Fruit fly (Drosophila melanogaster) whole organism, embryonic: ENCODE measurements around the gene Ada1-1.
A peak's percentile ranks its signal among the peaks of the same experiment; 100 is the strongest.

Source experiments
- Ada2b ChIP-seq: fragments of 200-800 bp; sonication (Bioruptor generic); IDR thresholded peaks from 2 replicates; pipeline ENCODE4 v1.3.6; 2022; ENCODE audit warnings: missing biosample characterization, missing genetic modification characterization
- Aef1 ChIP-seq: fragments of 200-800 bp; sonication (Bioruptor generic); IDR thresholded peaks from 3 replicates; pipeline ENCODE4 v1.3.6; 2022; ENCODE audit warnings: missing biosample characterization, missing genetic modification characterization
- B-H2 ChIP-seq: fragments of 200-800 bp; sonication (Bioruptor generic); optimal IDR thresholded peaks from 2 replicates; lab custom pipeline; 2018; ENCODE audit warnings: missing biosample characterization, mild to moderate bottlenecking, missing genetic modification characterization
- BEAF-32 ChIP-seq: fragments of 200-800 bp; sonication (Bioruptor generic); optimal IDR thresholded peaks from 3 replicates; lab custom pipeline; 2017; ENCODE audit warnings: missing biosample characterization, missing genetic modification characterization, mild to moderate bottlenecking, moderate library complexity, missing genetic modification reagents
- CG10462 ChIP-seq: fragments of 200-800 bp; sonication (Bioruptor generic); optimal IDR thresholded peaks from 2 replicates; lab custom pipeline; 2016; ENCODE audit warnings: missing biosample characterization, missing genetic modification characterization
- CG12391 ChIP-seq: fragments of 200-800 bp; sonication (Bioruptor generic); optimal IDR thresholded peaks from 3 replicates; lab custom pipeline; 2018; ENCODE audit warnings: missing biosample characterization, mild to moderate bottlenecking, missing genetic modification characterization, moderate library complexity
- CG13123 ChIP-seq: fragments of 200-800 bp; sonication (Bioruptor generic); optimal IDR thresholded peaks from 2 replicates; lab custom pipeline; 2016; ENCODE audit warnings: missing biosample characterization, missing genetic modification characterization
- CG13894 ChIP-seq: fragments of 200-800 bp; sonication (Bioruptor generic); optimal IDR thresholded peaks from 3 replicates; lab custom pipeline; 2018; ENCODE audit warnings: missing biosample characterization, mild to moderate bottlenecking, missing genetic modification characterization, moderate library complexity
- CG14667 ChIP-seq: fragments of 200-800 bp; sonication (Bioruptor generic); IDR thresholded peaks from 2 replicates; pipeline ENCODE4 v1.3.6; 2022; ENCODE audit warnings: missing biosample characterization, missing genetic modification characterization
- CG17328 ChIP-seq: fragments of 200-800 bp; sonication (Bioruptor generic); IDR thresholded peaks from 2 replicates; pipeline ENCODE4 v1.3.6; 2022; ENCODE audit warnings: missing biosample characterization, missing genetic modification characterization
- CG2199 ChIP-seq: fragments of 200-800 bp; sonication (Bioruptor generic); IDR thresholded peaks from 3 replicates; pipeline ENCODE4 v1.3.6; 2022; ENCODE audit warnings: missing biosample characterization, missing genetic modification characterization
- CG30431 ChIP-seq: fragments of 200-800 bp; sonication (Bioruptor generic); optimal IDR thresholded peaks from 2 replicates; lab custom pipeline; 2017; ENCODE audit warnings: missing biosample characterization, missing genetic modification characterization
- CG31224 ChIP-seq: fragments of 200-800 bp; sonication (Bioruptor generic); IDR thresholded peaks from 2 replicates; pipeline ENCODE4 v1.3.6; 2022; ENCODE audit warnings: missing biosample characterization, missing genetic modification characterization
- CG34376 ChIP-seq: fragments of 200-800 bp; sonication (Bioruptor generic); optimal IDR thresholded peaks from 2 replicates; lab custom pipeline; 2018; ENCODE audit warnings: missing biosample characterization, mild to moderate bottlenecking, missing genetic modification characterization
- CG4360 ChIP-seq: fragments of 200-800 bp; sonication (Bioruptor generic); IDR thresholded peaks from 2 replicates; pipeline ENCODE4 v1.3.6; 2022; ENCODE audit warnings: missing biosample characterization, missing genetic modification characterization
- CG4854 ChIP-seq: fragments of 200-800 bp; sonication (Bioruptor generic); optimal IDR thresholded peaks from 2 replicates; lab custom pipeline; 2016; ENCODE audit warnings: missing biosample characterization, missing genetic modification characterization, inconsistent platforms
- CG5180 ChIP-seq: fragments of 200-800 bp; sonication (Bioruptor generic); optimal IDR thresholded peaks from 3 replicates; lab custom pipeline; 2017; ENCODE audit warnings: missing biosample characterization, missing genetic modification characterization, mild to moderate bottlenecking, moderate library complexity, missing genetic modification reagents
- CG8478 ChIP-seq: fragments of >200 bp; optimal IDR thresholded peaks from 2 replicates; lab custom pipeline; 2018
- CG8765 ChIP-seq: fragments of 200-800 bp; sonication (Bioruptor generic); IDR thresholded peaks from 2 replicates; pipeline ENCODE4 v1.3.6; 2022; ENCODE audit warnings: missing biosample characterization, missing genetic modification characterization
- CG8944 ChIP-seq: fragments of 200-800 bp; sonication (Bioruptor generic); optimal IDR thresholded peaks from 3 replicates; lab custom pipeline; 2016; ENCODE audit warnings: missing biosample characterization, missing genetic modification characterization
- Doc3 ChIP-seq: fragments of 200-800 bp; sonication (Bioruptor generic); IDR thresholded peaks from 3 replicates; pipeline ENCODE4 v1.3.6; 2022; ENCODE audit warnings: missing biosample characterization, missing genetic modification characterization; ENCODE audit not compliant: partially characterized antibody
- Kr ChIP-seq: fragments of 200-800 bp; sonication (Bioruptor generic); optimal IDR thresholded peaks from 2 replicates; lab custom pipeline; 2017; ENCODE audit warnings: missing biosample characterization, mild to moderate bottlenecking, missing genetic modification characterization
- Myb ChIP-seq: fragments of 200-800 bp; sonication (Bioruptor generic); optimal IDR thresholded peaks from 2 replicates; lab custom pipeline; 2016; ENCODE audit warnings: missing biosample characterization, missing genetic modification characterization
- Ravus ChIP-seq: fragments of 200-800 bp; sonication (Bioruptor generic); IDR thresholded peaks from 2 replicates; pipeline ENCODE4 v1.3.6; 2022; ENCODE audit warnings: missing biosample characterization, missing genetic modification characterization
- cad ChIP-seq: fragments of >200 bp; optimal IDR thresholded peaks from 2 replicates; lab custom pipeline; 2017; ENCODE audit warnings: missing biosample characterization, missing genetic modification characterization
- cg ChIP-seq: fragments of 200-800 bp; sonication (Bioruptor generic); optimal IDR thresholded peaks from 3 replicates; lab custom pipeline; 2019; ENCODE audit warnings: missing biosample characterization, mild to moderate bottlenecking, missing genetic modification characterization, moderate library complexity
- chinmo ChIP-seq: fragments of 200-800 bp; sonication (Bioruptor generic); IDR thresholded peaks from 4 replicates; pipeline ENCODE4 v1.3.6; 2022; ENCODE audit warnings: missing biosample characterization, missing genetic modification characterization; ENCODE audit not compliant: partially characterized antibody
- ems ChIP-seq: fragments of 200-800 bp; sonication (Bioruptor generic); optimal IDR thresholded peaks from 3 replicates; lab custom pipeline; 2016; ENCODE audit warnings: missing biosample characterization, missing genetic modification characterization
- gcm ChIP-seq: fragments of 200-800 bp; sonication (Bioruptor generic); optimal IDR thresholded peaks from 2 replicates; lab custom pipeline; 2019; ENCODE audit warnings: missing biosample characterization, mild to moderate bottlenecking, missing genetic modification characterization, moderate library complexity
- grn ChIP-seq: fragments of 200-800 bp; sonication (Bioruptor generic); optimal IDR thresholded peaks from 3 replicates; lab custom pipeline; 2017; ENCODE audit warnings: missing biosample characterization, missing genetic modification characterization
- ham ChIP-seq: fragments of 200-800 bp; sonication (Bioruptor generic); IDR thresholded peaks from 2 replicates; pipeline ENCODE4 v1.3.6; 2022; ENCODE audit warnings: missing biosample characterization, missing genetic modification characterization
- inv ChIP-seq: fragments of 200-800 bp; sonication (Bioruptor generic); IDR thresholded peaks from 2 replicates; pipeline ENCODE4 v1.3.6; 2022; ENCODE audit warnings: missing biosample characterization, missing genetic modification characterization; ENCODE audit not compliant: partially characterized antibody
- mld ChIP-seq: fragments of 200-800 bp; sonication (Bioruptor generic); IDR thresholded peaks from 3 replicates; pipeline ENCODE4 v1.3.6; 2022; ENCODE audit warnings: missing biosample characterization, missing genetic modification characterization; ENCODE audit not compliant: partially characterized antibody
- odd ChIP-seq: fragments of 200-800 bp; sonication (Bioruptor generic); optimal IDR thresholded peaks from 2 replicates; lab custom pipeline; 2017; ENCODE audit warnings: missing biosample characterization, mild to moderate bottlenecking, missing genetic modification characterization
- pros ChIP-seq: fragments of 200-800 bp; sonication (Bioruptor generic); optimal IDR thresholded peaks from 3 replicates; lab custom pipeline; 2019; ENCODE audit warnings: missing biosample characterization, mild to moderate bottlenecking, missing genetic modification characterization, moderate library complexity
- ranshi ChIP-seq: fragments of 200-800 bp; sonication (Bioruptor generic); IDR thresholded peaks from 2 replicates; pipeline ENCODE4 v1.3.6; 2022; ENCODE audit warnings: missing biosample characterization, missing genetic modification characterization
- sens ChIP-seq: fragments of 200-800 bp; sonication (Bioruptor generic); peaks from one replicate; lab custom pipeline; 2016; ENCODE audit warnings: missing biosample characterization, missing genetic modification characterization
- slp2 ChIP-seq: fragments of 200-800 bp; sonication (Bioruptor generic); optimal IDR thresholded peaks from 2 replicates; lab custom pipeline; 2016; ENCODE audit warnings: missing biosample characterization, missing genetic modification characterization
- sr ChIP-seq: fragments of 200-800 bp; sonication (Bioruptor generic); IDR thresholded peaks from 3 replicates; pipeline ENCODE4 v1.3.6; 2022; ENCODE audit warnings: missing biosample characterization, missing genetic modification characterization
- sug ChIP-seq: fragments of 200-800 bp; optimal IDR thresholded peaks from 2 replicates; lab custom pipeline; 2019; ENCODE audit warnings: missing biosample characterization, mild to moderate bottlenecking, missing genetic modification characterization, moderate library complexity
- tna ChIP-seq: fragments of 200-800 bp; sonication (Bioruptor generic); IDR thresholded peaks from 2 replicates; pipeline ENCODE4 v1.3.6; 2022; ENCODE audit warnings: missing biosample characterization, missing genetic modification characterization; ENCODE audit not compliant: partially characterized antibody
- tx ChIP-seq: fragments of 200-800 bp; sonication (Bioruptor generic); optimal IDR thresholded peaks from 2 replicates; lab custom pipeline; 2016; ENCODE audit warnings: missing biosample characterization, missing genetic modification characterization

Gene Ada1-1

dm6 chr2L:11970853-11971397, 25.7 kb upstream of the Ada1-1 start (continued):
- TF ChIP-seq CG34376 (GFP tag; lab: Kevin White, UChicago) (peak; percentile 25), CG12391 (tag; lab: Kevin White, UChicago) (no peak), sug (tag; lab: Kevin White, UChicago) (peak; percentile 39), CG17328 (GFP tag; lab: Robert Waterston, UW) (no peak), BEAF-32 (GFP tag; lab: Kevin White, UChicago) (no peak), ham (GFP tag; lab: Robert Waterston, UW) (no peak), CG13123 (GFP tag; lab: Kevin White, UChicago) (no peak), CG8478 (lab: Kevin White, UChicago) (peak; percentile 92), Doc3 (GFP tag; lab: Robert Waterston, UW) (no peak), Ravus (GFP tag; lab: Robert Waterston, UW) (no peak), sr (GFP tag; lab: Robert Waterston, UW) (no peak), tna (GFP tag; lab: Robert Waterston, UW) (no peak)

dm6 chr2L:11973145-11973738, 23.4 kb upstream of the Ada1-1 start:
- TF ChIP-seq chinmo (GFP tag; lab: Robert Waterston, UW): 0 out of 4 replicates have a peak, but pooled peaks have one; percentile 19
- TF ChIP-seq CG13894: peak; percentile 54
- TF ChIP-seq CG31224: peak; percentile 41; the same call in 1 of the 2 replicates
- TF ChIP-seq Ada2b (GFP tag; lab: Robert Waterston, UW): no peak
- TF ChIP-seq CG8944 (GFP tag; lab: Kevin White, UChicago): no peak
- TF ChIP-seq Kr (GFP tag; lab: Kevin White, UChicago): peak; percentile 6
- TF ChIP-seq Myb (GFP tag; lab: Kevin White, UChicago): no peak
- no peak for TF ChIP-seq CG10462 (GFP tag; lab: Kevin White, UChicago)
- TF ChIP-seq ranshi (GFP tag; lab: Robert Waterston, UW): no peak
- TF ChIP-seq CG8765 (GFP tag; lab: Robert Waterston, UW): no peak
- TF ChIP-seq cg: peak; percentile 9
- TF ChIP-seq gcm (GFP tag; lab: Kevin White, UChicago): peak; percentile 77
- TF ChIP-seq sens (GFP tag; lab: Kevin White, UChicago): peak; percentile 44
- peak; percentile 11 for TF ChIP-seq pros
- TF ChIP-seq grn (GFP tag; lab: Kevin White, UChicago): peak; percentile 34
- TF ChIP-seq odd (GFP tag; lab: Kevin White, UChicago): peak; percentile 23
- peak; percentile 5 for TF ChIP-seq B-H2 (GFP tag; lab: Kevin White, UChicago)
- TF ChIP-seq cad (GFP tag; lab: Kevin White, UChicago): peak; percentile 31
- peak; percentile 91 for TF ChIP-seq CG2199 (GFP tag; lab: Robert Waterston, UW)
- peak; percentile 85 for TF ChIP-seq CG4360 (GFP tag; lab: Robert Waterston, UW)

DNA sequence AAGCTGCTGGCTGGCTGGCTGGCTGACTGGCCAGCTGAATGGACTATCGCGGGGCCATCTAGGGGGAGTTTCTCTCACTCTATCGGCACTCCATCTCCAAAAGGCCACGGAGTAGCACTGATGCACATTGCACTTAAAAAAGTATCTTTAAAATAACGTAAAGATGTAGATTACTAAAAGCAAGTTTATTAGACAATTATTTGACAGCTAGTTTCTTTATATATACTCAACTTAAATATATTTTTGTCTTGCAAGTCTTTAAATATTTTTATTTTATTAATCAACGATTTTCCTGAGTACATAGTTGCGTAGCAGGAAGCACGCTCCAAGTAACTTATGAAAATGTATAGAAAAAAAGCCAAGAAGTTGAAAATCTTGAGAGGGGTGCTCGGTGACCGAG, 19.7 kb upstream of the Ada1-1 start:
- TF ChIP-seq inv (GFP tag; lab: Robert Waterston, UW) (no peak), CG4854 (GFP tag; lab: Kevin White, UChicago) (no peak), CG14667 (no peak), ems (no peak), CG5180 (GFP tag; lab: Kevin White, UChicago) (no peak), tx (GFP tag; lab: Kevin White, UChicago) (no peak), sens (GFP tag; lab: Kevin White, UChicago) (no peak), slp2 (no peak), mld (no peak), Aef1 (no peak), CG30431 (no peak)
